Worm (Caenorhabditis elegans) whole organism, dauer: Measurements from ENCODE around the gene hil-7.

Source experiments
- unc-62 ChIP-seq: sonication (generic microtip); optimal IDR thresholded peaks from 2 replicates; lab custom pipeline; 2017; ENCODE audit warnings: missing biosample characterization, missing genetic modification reagents, missing genetic modification characterization

hil-7 gene

DNA sequence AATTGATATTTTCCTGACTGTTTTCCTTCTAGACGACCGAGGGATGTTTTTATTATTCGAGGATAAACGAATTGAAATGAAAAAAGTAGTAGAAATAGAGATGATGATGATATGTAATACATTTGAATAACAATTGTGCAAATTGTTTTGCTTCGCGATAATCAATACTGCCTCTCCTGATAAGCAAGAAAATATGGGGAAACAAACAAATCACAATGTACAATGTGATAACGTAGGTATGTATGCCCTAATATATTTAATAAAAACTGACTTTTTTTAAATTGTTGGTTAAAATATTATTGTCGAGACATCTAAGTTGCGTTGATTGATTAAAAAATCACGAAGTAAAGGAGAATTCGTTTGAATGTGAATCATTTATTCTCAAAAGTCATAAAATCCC is 18.3 kb upstream of the hil-7 start, which contains the start of gene cest-5.2:
TSS of gene cest-5.2 (minus strand) at position 128 of the 400 bp plus-strand sequence.
- no peak for TF ChIP-seq unc-62 (GFP tag; lab: Kevin White, UChicago)

DNA sequence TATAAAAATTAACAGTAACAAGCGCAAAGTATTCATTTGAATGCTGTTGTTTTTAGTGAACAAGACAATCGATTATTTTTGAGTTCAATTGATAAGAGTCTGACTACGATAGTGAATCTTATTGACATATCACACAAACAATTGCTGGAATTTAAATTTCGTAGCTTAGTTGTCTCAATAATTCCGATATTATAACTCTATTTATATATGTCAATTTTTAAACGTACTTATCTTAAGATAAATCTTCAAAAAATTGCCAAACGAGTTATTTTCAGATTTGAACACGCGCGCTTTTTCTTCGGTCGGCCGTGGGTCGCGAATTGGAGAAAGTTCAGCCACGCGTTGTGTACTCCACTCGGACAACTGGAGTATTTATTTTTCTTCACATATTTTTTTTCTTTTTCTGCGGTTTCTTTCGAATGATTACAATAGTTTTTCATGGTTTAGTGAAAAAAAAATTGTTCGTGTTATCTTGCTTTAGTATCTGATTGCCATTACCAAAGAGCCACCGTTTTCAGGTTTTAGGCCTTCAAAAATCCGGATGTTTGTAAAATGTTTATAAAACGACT is 14.3 kb upstream of the hil-7 start, which contains the start of the genes cest-5.1 and C01B10.9:
TSS of gene cest-5.1 (minus strand) at position 51 of the 569 bp plus-strand sequence.
TSS of gene C01B10.9 (plus strand) at position 519 of the 569 bp plus-strand sequence.
- no peak for TF ChIP-seq unc-62 (GFP tag; lab: Kevin White, UChicago)

DNA sequence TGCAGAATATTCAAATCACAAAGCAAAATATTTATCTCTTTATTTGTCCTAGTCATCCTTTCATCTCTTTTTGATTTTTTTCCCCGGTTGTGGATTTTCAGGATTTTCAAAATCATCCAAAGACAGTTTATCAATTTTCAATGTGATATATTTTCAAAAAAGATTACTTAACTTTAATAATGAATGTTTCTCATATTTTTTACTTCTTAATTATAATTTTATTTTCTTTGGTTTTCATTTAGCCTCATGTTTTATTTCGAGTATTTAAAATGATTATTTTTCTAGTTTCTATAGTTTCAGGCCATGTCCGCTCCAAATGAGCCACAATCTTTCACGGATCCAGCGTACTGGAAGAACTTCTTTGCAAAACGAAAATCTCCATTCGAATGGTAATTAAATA is 11.3 kb upstream of the hil-7 start, which contains the start of gene metl-13:
TSS of gene metl-13 (plus strand) at position 301 of the 400 bp plus-strand sequence.
- TF ChIP-seq unc-62 (GFP tag; lab: Kevin White, UChicago), result no peak

DNA sequence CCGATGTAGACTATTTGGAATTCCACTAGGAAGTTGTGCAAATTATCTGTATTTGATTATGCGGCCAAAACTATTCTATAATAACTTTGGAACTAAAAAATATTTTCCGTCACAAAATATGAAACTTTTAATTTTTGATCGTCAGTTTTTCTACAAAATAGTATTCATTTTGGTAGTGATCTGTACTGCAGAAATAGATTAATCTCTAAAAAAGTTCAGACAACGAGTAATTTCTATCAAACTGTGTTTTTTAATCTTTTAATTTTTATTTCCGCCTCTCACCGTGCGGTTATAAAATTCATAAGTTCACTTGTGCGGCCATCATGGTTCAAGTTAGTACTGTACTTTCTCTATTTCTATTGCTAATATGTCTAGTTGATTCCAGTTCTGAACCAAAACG is 7.9 kb upstream of the hil-7 start, which contains the start of gene C01B10.7:
TSS of gene C01B10.7 (plus strand) at position 301 of the 400 bp plus-strand sequence.
- TF ChIP-seq unc-62 (GFP tag; lab: Kevin White, UChicago), result no peak

DNA sequence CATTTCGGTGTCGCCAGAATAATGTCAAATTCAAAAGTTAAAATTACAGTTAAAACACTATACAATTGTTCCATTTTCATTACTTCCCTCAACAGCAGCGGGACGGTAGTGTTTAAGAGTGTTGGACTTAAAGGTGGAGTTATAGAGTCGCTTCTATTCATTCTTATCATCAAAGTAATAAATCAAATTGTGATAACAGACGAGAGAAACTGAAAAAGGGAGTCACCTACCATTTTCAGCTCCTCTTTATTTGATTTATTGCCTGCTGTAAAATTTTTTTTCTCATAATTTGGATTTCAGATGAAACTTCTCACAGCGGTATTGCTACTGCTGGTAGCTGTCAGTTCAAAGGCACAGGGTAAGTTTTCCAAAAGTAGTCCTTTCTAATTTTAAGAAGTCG is 6.2 kb upstream of the hil-7 start, which contains the start of gene C01B10.6:
TSS of gene C01B10.6 (plus strand) at position 301 of the 400 bp plus-strand sequence.
- TF ChIP-seq unc-62 (GFP tag; lab: Kevin White, UChicago), result no peak

DNA sequence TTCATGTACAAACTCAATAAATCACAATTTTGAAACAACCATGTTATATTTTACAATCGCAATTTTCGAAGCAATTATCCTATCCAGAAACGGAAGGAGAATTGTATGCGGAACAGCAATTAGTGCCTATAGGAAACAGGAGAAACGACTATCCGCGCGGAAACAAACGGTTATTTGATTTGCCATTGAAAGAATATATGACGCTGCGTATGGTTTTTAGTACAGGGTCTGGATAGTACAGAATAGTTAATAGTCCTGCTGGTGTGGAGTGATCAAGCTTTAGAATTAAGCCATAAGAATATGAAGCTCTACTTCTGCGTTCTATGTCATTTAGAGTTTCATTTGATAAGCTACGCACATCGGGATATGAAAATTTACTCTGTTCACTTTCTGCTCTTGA is 793 bp downstream of the hil-7 start:
- TF ChIP-seq unc-62 (GFP tag; lab: Kevin White, UChicago), result no peak

DNA sequence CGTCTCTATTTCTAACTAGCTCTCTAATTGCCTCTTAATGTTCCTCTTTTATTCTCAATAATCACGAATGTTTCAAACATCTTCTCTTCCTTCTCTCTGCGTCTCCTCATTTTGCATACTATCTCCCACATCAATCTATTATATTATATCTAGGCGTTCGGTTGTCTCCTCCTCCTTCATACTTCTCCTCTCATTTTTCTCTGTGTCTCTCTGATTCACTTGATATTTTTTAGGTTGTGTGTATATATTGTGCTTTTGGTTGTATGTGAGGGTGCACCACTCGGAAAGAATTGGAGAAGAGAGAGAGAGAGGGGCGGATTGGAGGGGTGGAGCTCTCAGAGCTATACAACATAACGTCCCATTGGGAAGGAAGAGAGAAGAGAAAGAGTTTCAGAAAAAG is 2.5 kb downstream of the hil-7 start:
- TF ChIP-seq unc-62 (GFP tag; lab: Kevin White, UChicago), result no peak

DNA sequence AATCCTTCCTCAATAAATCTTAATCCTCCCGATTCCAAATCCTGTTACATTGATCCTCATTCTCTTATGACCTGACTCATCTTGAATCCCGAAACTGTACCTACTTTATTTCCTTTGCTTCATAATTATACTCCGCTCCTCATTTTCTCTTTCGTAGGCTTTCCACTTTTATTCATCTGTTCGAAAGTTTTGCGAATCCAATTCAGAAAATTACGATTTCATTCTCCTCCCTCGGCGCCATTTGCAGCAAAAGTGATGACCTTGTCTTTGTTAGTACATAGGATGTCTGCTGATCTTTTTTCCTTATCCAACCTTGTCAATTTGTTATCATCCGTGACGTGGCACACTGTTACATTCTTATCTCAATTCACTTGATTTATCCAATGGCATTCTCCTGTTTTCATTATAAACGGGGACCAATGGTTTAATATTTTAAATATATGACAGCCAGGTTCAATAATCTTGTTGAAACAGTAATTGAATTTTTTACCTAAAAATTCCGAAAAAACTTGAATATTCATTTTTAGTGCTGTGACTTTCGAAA is 6.4 kb downstream of the hil-7 start:
- TF ChIP-seq unc-62 (GFP tag; lab: Kevin White, UChicago), result no peak

DNA sequence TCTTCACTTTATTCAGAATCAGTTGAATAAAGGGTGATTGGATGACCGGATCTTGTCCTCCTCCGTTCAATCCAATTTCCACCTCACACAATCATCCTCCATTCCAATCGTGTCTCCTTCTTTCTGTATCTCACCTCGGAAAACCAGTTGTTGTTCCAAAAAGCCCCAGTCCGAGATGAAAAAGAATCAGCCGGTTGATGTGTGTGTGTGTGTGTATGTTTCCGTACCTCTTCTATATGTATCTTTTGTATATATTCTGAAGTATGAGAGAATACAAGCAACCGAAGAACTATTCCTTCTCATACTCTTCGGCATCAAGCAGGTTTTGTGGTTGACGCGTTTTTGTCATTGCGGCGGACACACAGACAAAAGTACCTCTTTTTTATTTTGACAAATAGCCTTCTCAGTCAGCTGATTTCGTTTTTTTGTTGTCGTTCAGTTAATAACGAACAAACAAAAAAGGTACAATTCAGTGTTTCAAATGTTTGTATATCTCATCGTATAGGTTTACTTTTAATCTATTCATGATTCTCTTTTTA is 7.6 kb downstream of the hil-7 start:
- no peak for TF ChIP-seq unc-62 (GFP tag; lab: Kevin White, UChicago)

DNA sequence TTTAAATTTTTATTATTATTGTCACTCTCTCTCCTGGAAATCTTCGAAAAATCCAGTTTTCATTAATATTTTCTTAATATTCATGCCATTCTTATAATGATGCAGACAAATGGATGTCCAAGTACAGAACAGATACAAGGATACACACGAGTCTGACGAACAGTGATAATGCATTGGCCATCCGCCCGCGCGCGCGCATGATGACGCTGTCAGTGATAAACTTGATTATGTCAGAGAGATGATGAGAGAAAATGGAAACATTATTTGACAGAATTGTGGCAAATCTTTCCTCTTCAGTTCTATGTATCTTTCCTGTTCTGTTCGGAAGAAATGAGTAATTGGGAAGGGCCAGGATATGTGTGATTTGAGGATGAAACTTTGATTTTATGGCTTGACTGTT is 9.6 kb downstream of the hil-7 start:
- TF ChIP-seq unc-62 (GFP tag; lab: Kevin White, UChicago), result no peak

DNA sequence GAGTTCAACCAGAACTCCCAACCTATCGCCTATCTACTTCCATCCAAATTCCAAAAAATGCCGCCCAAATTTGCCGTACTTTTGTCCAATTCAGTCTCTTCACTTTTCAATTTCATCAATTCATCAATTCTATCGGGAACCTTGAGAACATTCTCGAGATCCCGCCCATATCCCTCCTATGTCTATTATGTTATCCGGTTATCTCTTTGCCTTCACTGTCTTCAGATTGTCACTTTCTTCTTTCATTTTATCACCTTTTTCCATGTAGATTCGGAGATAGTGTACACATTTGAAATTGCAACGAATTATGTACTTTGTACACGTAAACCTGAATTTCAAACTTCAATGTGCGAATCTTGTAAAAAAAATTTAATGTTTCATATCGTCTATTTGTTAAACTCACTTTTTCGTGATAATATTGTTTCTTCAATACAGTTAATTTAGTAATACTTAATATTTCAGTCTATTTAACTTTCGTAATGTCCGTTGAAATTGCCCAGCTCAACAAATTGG is 11.5 kb downstream of the hil-7 start, which contains the start of gene C01B10.11:
TSS of gene C01B10.11 (plus strand) at position 463 of the 513 bp plus-strand sequence.
- TF ChIP-seq unc-62 (GFP tag; lab: Kevin White, UChicago), result no peak

DNA sequence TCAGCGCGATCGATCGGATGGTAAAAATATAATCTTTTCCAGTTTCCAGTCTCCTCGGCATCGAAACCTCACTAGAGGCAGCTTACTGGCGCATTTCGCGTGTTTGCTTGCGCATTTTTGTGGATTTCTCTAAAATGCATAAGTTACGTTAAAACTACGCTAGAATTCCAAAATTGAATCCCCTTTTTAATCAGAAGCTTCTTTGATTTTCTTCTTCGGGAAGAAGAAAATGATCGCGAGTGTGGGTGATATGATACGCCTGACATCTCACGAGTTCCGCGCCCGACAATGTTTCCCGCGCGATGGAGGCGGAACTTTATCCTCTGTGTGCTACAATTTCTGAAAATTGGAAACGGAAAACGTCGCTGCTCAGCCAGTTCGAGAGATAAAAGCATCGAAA is 18.2 kb downstream of the hil-7 start:
- TF ChIP-seq unc-62 (GFP tag; lab: Kevin White, UChicago), result no peak

DNA sequence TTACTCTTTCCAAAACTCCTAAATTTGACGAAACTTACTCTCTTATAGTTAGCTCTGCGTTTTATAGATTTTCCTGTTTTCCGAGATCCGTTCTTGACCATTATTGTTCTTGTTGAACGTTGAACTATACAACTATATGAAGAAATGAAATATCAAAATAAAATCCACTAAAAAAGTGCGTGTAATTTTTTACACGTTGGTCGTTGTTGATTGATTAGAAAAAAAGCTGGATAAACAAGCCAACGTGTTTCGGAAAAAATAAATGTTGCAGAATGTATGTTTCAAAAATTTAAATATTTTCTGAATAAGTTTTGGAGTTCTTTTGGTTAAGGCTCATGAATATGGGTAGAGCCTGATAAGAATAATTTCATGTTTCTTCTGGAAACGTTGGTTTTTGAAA is 21.8 kb downstream of the hil-7 start, which contains the start of gene Y73B6A.1:
TSS of gene Y73B6A.1 (minus strand) at position 101 of the 400 bp plus-strand sequence.
- TF ChIP-seq unc-62 (GFP tag; lab: Kevin White, UChicago), result no peak
